Worm (Caenorhabditis elegans) whole organism, L3 larva: ENCODE measurements around the gene Y41C4A.21.

Experiments
- R02D3.7 ChIP-seq: fragments of 150-350 bp; optimal IDR thresholded peaks from 2 replicates; lab custom pipeline; 2014; ENCODE audit warnings: missing biosample characterization, missing genetic modification characterization
- ZK546.5 ChIP-seq: sonication (generic microtip); optimal IDR thresholded peaks from 2 replicates; lab custom pipeline; 2017; ENCODE audit warnings: missing biosample characterization, missing genetic modification characterization
- aly-2 ChIP-seq: fragments of 150-350 bp; optimal IDR thresholded peaks from 2 replicates; lab custom pipeline; 2014; ENCODE audit warnings: missing biosample characterization, missing genetic modification characterization
- ama-1 ChIP-seq: fragments of 150-350 bp; optimal IDR thresholded peaks from 2 replicates; lab custom pipeline; 2018
- ceh-28 ChIP-seq: fragments of 150-350 bp; optimal IDR thresholded peaks from 2 replicates; lab custom pipeline; 2014; ENCODE audit warnings: missing biosample characterization, missing genetic modification reagents, missing genetic modification characterization
- ceh-82 ChIP-seq: fragments of 150-350 bp; optimal IDR thresholded peaks from 2 replicates; lab custom pipeline; 2014; ENCODE audit warnings: missing biosample characterization, missing genetic modification characterization
- ceh-9 ChIP-seq: sonication (generic microtip); optimal IDR thresholded peaks from 2 replicates; lab custom pipeline; 2018; ENCODE audit warnings: missing biosample characterization, missing genetic modification characterization
- daf-12 ChIP-seq: fragments of 150-350 bp; optimal IDR thresholded peaks from 2 replicates; lab custom pipeline; 2014; ENCODE audit warnings: missing biosample characterization, missing genetic modification reagents, missing genetic modification characterization
- elt-1 ChIP-seq: fragments of 150-350 bp; optimal IDR thresholded peaks from 2 replicates; lab custom pipeline; 2014; ENCODE audit warnings: missing biosample characterization, missing genetic modification characterization
- elt-2 ChIP-seq: sonication (generic microtip); optimal IDR thresholded peaks from 2 replicates; lab custom pipeline; 2016; ENCODE audit warnings: missing genetic modification reagents, mild to moderate bottlenecking, missing genetic modification characterization, missing compliant biosample characterization
- elt-3 ChIP-seq, 3 experiments: fragments of 150-350 bp in 1 of 3; sonication (generic microtip) in 2 of 3; optimal IDR thresholded peaks; 2 replicates in 2 of 3; 4 replicates in 1 of 3; lab custom pipeline; 2014 to 2017; ENCODE audit warnings: missing biosample characterization in 3 of 3, missing genetic modification characterization in 3 of 3
- eor-1 ChIP-seq, 2 experiments: fragments of 150-350 bp; optimal IDR thresholded peaks; 2 replicates each; lab custom pipeline; 2014 to 2018; ENCODE audit warnings: missing biosample characterization in 2 of 2, missing genetic modification characterization in 2 of 2
- fkh-10 ChIP-seq: sonication (generic microtip); optimal IDR thresholded peaks from 2 replicates; lab custom pipeline; 2017; ENCODE audit warnings: missing biosample characterization, missing genetic modification reagents, missing genetic modification characterization
- fos-1 ChIP-seq: fragments of 150-350 bp; optimal IDR thresholded peaks from 2 replicates; lab custom pipeline; 2014; ENCODE audit warnings: missing biosample characterization, missing genetic modification characterization
- hmg-11 ChIP-seq: sonication (generic microtip); optimal IDR thresholded peaks from 2 replicates; lab custom pipeline; 2016; ENCODE audit warnings: missing genetic modification characterization, missing compliant biosample characterization
- lin-15B ChIP-seq: fragments of 150-350 bp; optimal IDR thresholded peaks from 2 replicates; lab custom pipeline; 2014; ENCODE audit warnings: missing biosample characterization, missing genetic modification characterization
- mml-1 ChIP-seq: fragments of 150-350 bp; sonication (generic microtip); optimal IDR thresholded peaks from 3 replicates; lab custom pipeline; 2014; ENCODE audit warnings: missing biosample characterization, missing genetic modification characterization
- nhr-11 ChIP-seq: fragments of 150-350 bp; optimal IDR thresholded peaks from 2 replicates; lab custom pipeline; 2014; ENCODE audit warnings: missing biosample characterization, missing genetic modification characterization
- nhr-12 ChIP-seq: fragments of 150-350 bp; optimal IDR thresholded peaks from 2 replicates; lab custom pipeline; 2014; ENCODE audit warnings: missing biosample characterization, missing genetic modification characterization
- nhr-23 ChIP-seq: fragments of 150-350 bp; optimal IDR thresholded peaks from 2 replicates; lab custom pipeline; 2014; ENCODE audit warnings: missing biosample characterization, missing genetic modification reagents, missing genetic modification characterization
- nhr-25 ChIP-seq: sonication (generic microtip); optimal IDR thresholded peaks from 2 replicates; lab custom pipeline; 2017; ENCODE audit warnings: missing biosample characterization, missing genetic modification characterization
- nhr-28 ChIP-seq: fragments of 150-350 bp; optimal IDR thresholded peaks from 2 replicates; lab custom pipeline; 2014; ENCODE audit warnings: missing biosample characterization, missing genetic modification characterization
- nhr-43 ChIP-seq: sonication (generic microtip); optimal IDR thresholded peaks from 2 replicates; lab custom pipeline; 2016; ENCODE audit warnings: mild to moderate bottlenecking, missing genetic modification characterization, missing compliant biosample characterization; ENCODE audit not compliant: poor library complexity, severe bottlenecking
- nhr-76 ChIP-seq: fragments of 150-350 bp; sonication (generic microtip); optimal IDR thresholded peaks from 5 replicates; lab custom pipeline; 2014; ENCODE audit warnings: missing biosample characterization, missing genetic modification characterization
- pha-4 ChIP-seq: fragments of 150-350 bp; optimal IDR thresholded peaks from 2 replicates; lab custom pipeline; 2014; ENCODE audit warnings: missing biosample characterization, missing genetic modification reagents, missing genetic modification characterization
- sea-2 ChIP-seq: fragments of 150-350 bp; sonication (generic microtip); optimal IDR thresholded peaks from 4 replicates; lab custom pipeline; 2014; ENCODE audit warnings: missing biosample characterization, missing genetic modification reagents, missing genetic modification characterization
- skn-1 ChIP-seq: fragments of 150-350 bp; optimal IDR thresholded peaks from 2 replicates; lab custom pipeline; 2014; ENCODE audit warnings: missing biosample characterization, missing genetic modification characterization
- snpc-4 ChIP-seq: fragments of 150-350 bp; optimal IDR thresholded peaks from 2 replicates; lab custom pipeline; 2014; ENCODE audit warnings: missing biosample characterization, missing genetic modification characterization
- tbx-2 ChIP-seq: sonication (generic microtip); optimal IDR thresholded peaks from 2 replicates; lab custom pipeline; 2016; ENCODE audit warnings: mild to moderate bottlenecking, missing genetic modification characterization, missing compliant biosample characterization
- unc-39 ChIP-seq: sonication (generic microtip); optimal IDR thresholded peaks from 4 replicates; lab custom pipeline; 2017; ENCODE audit warnings: missing biosample characterization, missing genetic modification characterization
- unc-62 ChIP-seq: fragments of 150-350 bp; sonication (generic microtip); optimal IDR thresholded peaks from 4 replicates; lab custom pipeline; 2014; ENCODE audit warnings: missing biosample characterization, missing genetic modification reagents, missing genetic modification characterization
- zag-1 ChIP-seq: fragments of 150-350 bp; optimal IDR thresholded peaks from 2 replicates; lab custom pipeline; 2014; ENCODE audit warnings: missing biosample characterization, missing genetic modification characterization
- ztf-11 ChIP-seq: fragments of 150-350 bp; optimal IDR thresholded peaks from 2 replicates; lab custom pipeline; 2014; ENCODE audit warnings: missing biosample characterization, missing genetic modification characterization
- ztf-4 ChIP-seq: fragments of 150-350 bp; optimal IDR thresholded peaks from 2 replicates; lab custom pipeline; 2014; ENCODE audit warnings: missing biosample characterization, missing genetic modification characterization

The Y41C4A.21 gene

DNA sequence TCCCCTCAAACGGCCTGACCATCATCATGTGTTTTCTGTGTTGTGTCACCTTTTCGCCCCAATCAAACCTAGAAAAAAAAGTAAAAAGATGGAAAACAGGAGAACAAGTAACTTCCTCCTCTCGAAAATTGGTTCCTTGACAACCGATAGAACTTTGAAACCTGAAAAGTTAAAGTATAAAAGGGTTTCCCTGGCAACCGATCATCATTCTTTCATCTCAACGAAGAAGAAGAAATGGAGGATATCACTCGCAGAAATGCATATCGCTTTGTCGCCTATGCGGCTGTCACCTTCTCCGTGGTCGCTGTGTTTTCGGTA is 28.4 kb upstream of the Y41C4A.21 start, which contains the start of gene col-95:
TSS of gene col-95 (plus strand) at position 219 of the 318 bp plus-strand sequence.
- no peak for TF ChIP-seq pha-4 (tag; lab: Kevin White, UChicago)
- no peak for TF ChIP-seq elt-2 (tag; lab: Kevin White, UChicago)
- TF ChIP-seq nhr-11 = no peak
- TF ChIP-seq nhr-23 (tag; lab: Kevin White, UChicago) = no peak
- TF ChIP-seq unc-62 (GFP tag; lab: Kevin White, UChicago) = no peak
- TF ChIP-seq ama-1 (lab: Kevin White, UChicago) = no peak
- TF ChIP-seq hmg-11 = no peak
- TF ChIP-seq snpc-4 (tag; lab: Kevin White, UChicago) = no peak
- TF ChIP-seq ceh-9 = no peak
- no peak for TF ChIP-seq ztf-4 (tag; lab: Kevin White, UChicago)
- TF ChIP-seq sea-2 (GFP tag; lab: Kevin White, UChicago) = no peak
- no peak for TF ChIP-seq daf-12 (tag; lab: Kevin White, UChicago)
- TF ChIP-seq ceh-28 = no peak
- no peak for TF ChIP-seq lin-15B (tag; lab: Kevin White, UChicago)
- no peak for TF ChIP-seq ceh-82 (tag; lab: Kevin White, UChicago)
- TF ChIP-seq nhr-25 (tag; lab: Kevin White, UChicago) = no peak

- no peak for TF ChIP-seq snpc-4 (tag; lab: Kevin White, UChicago)
- TF ChIP-seq elt-1 (tag; lab: Kevin White, UChicago) = no peak
- TF ChIP-seq mml-1 (tag; lab: Kevin White, UChicago) = no peak
- no peak for TF ChIP-seq ama-1 (lab: Kevin White, UChicago)
- TF ChIP-seq ceh-9 = no peak
- no peak for TF ChIP-seq lin-15B (tag; lab: Kevin White, UChicago)
- TF ChIP-seq aly-2 (tag; lab: Kevin White, UChicago) = no peak
- no peak for TF ChIP-seq nhr-25 (tag; lab: Kevin White, UChicago)
- TF ChIP-seq nhr-11 = no peak
- no peak for TF ChIP-seq ztf-4 (tag; lab: Kevin White, UChicago)
- TF ChIP-seq nhr-23 (tag; lab: Kevin White, UChicago) = no peak
- no peak for TF ChIP-seq nhr-43 (tag; lab: Kevin White, UChicago)
- no peak for TF ChIP-seq elt-3 (tag; optimal IDR thresholded peaks at IDR 0.05; lab: Kevin White, UChicago)
- no peak for TF ChIP-seq zag-1 (tag; lab: Kevin White, UChicago)
- no peak for TF ChIP-seq ZK546.5
- no peak for TF ChIP-seq fos-1 (tag; lab: Kevin White, UChicago)
- TF ChIP-seq tbx-2 = no peak
These were observed 27.7 kb upstream of the Y41C4A.21 start for ce11 chrIII:11704377-11704978.

- TF ChIP-seq sea-2 (GFP tag; lab: Kevin White, UChicago) = no peak
- no peak for TF ChIP-seq nhr-25 (tag; lab: Kevin White, UChicago)
- TF ChIP-seq snpc-4 (tag; lab: Kevin White, UChicago) = no peak
- no peak for TF ChIP-seq nhr-23 (tag; lab: Kevin White, UChicago)
- TF ChIP-seq ztf-11 = no peak
- TF ChIP-seq fkh-10 = no peak
- TF ChIP-seq nhr-28 (tag; lab: Kevin White, UChicago) = no peak
- TF ChIP-seq, all 47 proteins: peak for 0
These were observed 26.2 kb upstream of the Y41C4A.21 start for ce11 chrIII:11705930-11706329.

ce11 chrIII:11706665-11707064 is 25.5 kb upstream of the Y41C4A.21 start, which contains the start of gene col-96:
Gene col-96 (minus strand): TSS chrIII:11706765.
- TF ChIP-seq ceh-28 = peak; percentile 13
- TF ChIP-seq aly-2 (tag; lab: Kevin White, UChicago) = no peak
- no peak for TF ChIP-seq skn-1
- no peak for TF ChIP-seq nhr-12 (tag; lab: Kevin White, UChicago)
- TF ChIP-seq elt-3 (tag; optimal IDR thresholded peaks at IDR 0.05; lab: Kevin White, UChicago) = no peak
- peak; percentile 15 for TF ChIP-seq nhr-23 (tag; lab: Kevin White, UChicago)
- TF ChIP-seq R02D3.7 (tag; lab: Kevin White, UChicago) = no peak
- TF ChIP-seq unc-39 (tag; lab: Kevin White, UChicago) = no peak
- no peak for TF ChIP-seq pha-4 (tag; lab: Kevin White, UChicago)

DNA sequence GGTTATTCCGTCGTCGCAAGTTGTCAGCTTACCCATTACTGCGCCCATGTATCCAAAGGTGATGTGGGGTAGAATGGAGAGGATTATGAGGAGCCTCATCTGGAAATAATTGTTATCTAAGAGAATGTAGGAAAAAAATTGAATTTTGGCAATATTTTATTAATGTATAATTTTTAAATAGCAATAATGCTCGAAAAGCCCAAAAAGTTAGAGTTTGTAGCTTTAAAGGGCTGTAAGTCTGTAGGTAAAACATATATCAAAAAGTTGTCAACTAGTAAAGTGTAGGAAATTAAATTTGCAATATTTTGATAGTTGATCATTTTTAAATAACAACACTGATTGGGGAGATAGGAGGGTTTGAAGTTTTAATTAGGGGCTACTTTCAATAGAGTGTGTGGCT is 23.4 kb upstream of the Y41C4A.21 start, which contains the start of gene Y41C4A.8:
TSS of gene Y41C4A.8 (minus strand) at position 101 of the 400 bp plus-strand sequence.
- TF ChIP-seq eor-1 (tag; optimal IDR thresholded peaks at IDR 0.05; lab: Kevin White, UChicago) (no peak), ZK546.5 (no peak), R02D3.7 (tag; lab: Kevin White, UChicago) (no peak), sea-2 (GFP tag; lab: Kevin White, UChicago) (no peak), nhr-43 (tag; lab: Kevin White, UChicago) (no peak), mml-1 (tag; lab: Kevin White, UChicago) (no peak), nhr-76 (tag; lab: Kevin White, UChicago) (no peak)
